Fruit fly (Drosophila melanogaster) S2 (cell line): ENCODE data around the gene CG13640.

Source experiments
- CG8478 ChIP-seq: fragments of >200 bp; optimal IDR thresholded peaks from 2 replicates; lab custom pipeline; 2018
- CTCF ChIP-seq, 2 experiments: fragments of >200 bp; optimal IDR thresholded peaks; 2 replicates each; lab custom pipeline; 2018

Gene CG13640

DNA sequence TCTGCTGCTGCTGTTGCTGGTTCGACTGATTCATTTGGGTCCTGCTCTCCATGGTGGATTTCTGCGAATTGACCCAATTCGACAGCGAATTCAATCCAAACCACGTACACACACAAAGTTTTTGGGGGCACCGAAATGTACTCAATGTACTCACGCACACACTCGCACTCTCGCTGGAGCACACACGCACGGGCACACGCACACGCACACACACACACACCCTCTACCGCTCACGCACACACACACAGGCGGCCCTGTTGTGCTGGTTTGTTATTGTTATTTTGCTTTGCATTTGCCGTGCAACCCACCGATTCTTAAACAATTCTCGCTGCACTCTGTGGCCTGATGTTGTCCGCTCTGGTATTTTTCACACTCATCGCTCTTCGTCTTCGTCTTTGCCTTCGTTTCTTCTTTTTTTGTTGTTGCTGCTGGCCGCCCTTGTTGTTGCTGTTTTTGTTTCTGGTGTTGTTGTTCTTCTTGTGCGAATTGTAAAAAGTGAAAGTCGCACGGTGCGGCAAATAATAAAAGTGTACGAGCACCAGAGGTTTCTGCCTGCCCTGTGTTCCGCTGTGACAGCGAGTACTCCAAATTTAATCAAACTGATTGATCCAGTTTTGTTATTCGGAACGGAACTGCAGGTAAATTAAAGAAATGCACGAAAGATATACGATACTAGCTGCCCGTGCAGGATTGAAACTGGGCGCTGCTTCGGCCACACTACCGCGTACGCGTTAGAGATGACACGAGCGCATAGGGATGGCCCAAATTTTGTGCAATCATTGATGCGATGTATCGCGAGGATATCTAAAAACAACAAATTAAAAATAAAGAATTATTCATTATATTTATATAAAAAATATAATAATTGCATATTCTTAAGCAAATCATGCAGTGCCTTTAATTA, 14.2 kb upstream of the CG13640 start, which contains the start of gene CG3744:
CG3744 (minus strand) TSS at position 716 of the 904 bp plus-strand sequence.
- no peak for TF ChIP-seq CG8478 (lab: Kevin White, UChicago)
- no peak for TF ChIP-seq CTCF (optimal IDR thresholded peaks at IDR 0.05; lab: Kevin White, UChicago)

DNA sequence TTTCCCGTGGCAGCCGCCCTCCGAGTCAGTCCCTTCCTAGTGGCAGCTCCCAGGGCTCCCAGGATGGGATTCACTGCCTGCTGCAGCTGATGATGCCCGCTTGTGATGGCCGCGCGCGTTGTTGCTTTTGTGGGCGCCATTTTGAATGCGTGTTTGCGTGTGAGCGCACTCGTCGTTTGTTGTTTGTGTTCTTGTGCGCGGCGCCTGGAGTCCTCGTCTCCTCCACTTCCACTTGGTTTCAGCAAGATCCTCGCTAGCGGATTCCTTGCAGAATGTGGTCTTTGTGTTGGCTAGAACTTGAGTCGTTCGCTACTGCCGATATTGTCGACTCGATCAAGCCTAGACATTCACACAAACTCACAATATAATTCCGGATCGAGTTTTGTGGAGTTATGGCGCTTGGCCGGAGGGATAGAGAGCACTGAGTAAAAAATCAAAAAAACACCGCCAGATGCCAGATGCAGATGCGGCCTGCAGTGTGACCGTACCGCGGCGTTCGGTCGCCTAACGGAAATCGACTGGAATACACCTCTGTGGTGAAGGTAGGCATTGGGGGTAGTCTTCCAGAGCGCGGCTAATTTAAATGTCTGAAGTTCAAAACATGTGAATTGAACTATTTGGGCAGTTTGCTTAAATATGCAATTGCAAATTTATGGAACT, 8.6 kb upstream of the CG13640 start, which contains the start of gene CycB3:
CycB3 (minus strand) TSS at position 428 of the 660 bp plus-strand sequence.
- TF ChIP-seq CG8478 (lab: Kevin White, UChicago) (no peak), CTCF (optimal IDR thresholded peaks at IDR 0.05; lab: Kevin White, UChicago) (peak in 1 of 2 experiments; percentile 24)

DNA sequence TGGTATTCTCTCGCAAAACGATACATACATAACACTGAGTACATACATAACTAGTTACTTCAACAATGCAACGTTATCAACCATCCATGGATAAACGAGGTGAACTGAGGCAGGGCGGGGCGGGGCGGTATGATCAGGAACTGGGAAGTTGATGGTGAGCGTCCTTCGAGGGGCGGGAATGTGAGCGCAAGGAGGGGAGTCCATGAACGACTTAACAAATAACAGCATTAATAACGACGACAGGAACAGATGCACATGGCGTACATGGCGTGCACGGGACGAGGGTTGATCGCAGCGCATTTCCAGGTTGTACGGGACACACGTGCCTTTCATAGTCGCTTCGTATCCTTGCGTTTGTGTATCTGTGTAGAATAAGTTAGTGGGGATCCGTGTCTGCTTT, 6.0 kb upstream of the CG13640 start:
- TF ChIP-seq CTCF (optimal IDR thresholded peaks at IDR 0.05; lab: Kevin White, UChicago) (no peak), CG8478 (lab: Kevin White, UChicago) (no peak)

DNA sequence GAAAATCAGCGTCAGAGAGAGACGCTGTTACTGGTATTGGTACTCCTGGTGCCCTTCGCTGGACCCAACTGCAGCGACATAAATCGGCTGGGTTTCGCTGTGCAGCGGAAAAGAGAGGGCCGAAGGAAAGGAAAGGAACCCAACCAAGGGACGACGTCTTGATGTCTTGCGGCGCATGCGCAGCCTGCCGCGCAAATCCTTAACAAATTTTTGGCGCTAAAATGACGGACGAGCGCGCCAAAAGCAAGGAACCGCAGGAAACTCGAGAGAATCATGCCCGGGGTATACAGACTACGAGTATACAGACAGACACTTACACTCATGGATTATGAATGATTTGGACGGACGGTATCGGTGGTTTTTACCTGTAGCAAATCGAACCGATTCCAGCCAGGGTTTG, 5.0 kb upstream of the CG13640 start:
- TF ChIP-seq CTCF (optimal IDR thresholded peaks at IDR 0.05; lab: Kevin White, UChicago) (no peak), CG8478 (lab: Kevin White, UChicago) (no peak)

DNA sequence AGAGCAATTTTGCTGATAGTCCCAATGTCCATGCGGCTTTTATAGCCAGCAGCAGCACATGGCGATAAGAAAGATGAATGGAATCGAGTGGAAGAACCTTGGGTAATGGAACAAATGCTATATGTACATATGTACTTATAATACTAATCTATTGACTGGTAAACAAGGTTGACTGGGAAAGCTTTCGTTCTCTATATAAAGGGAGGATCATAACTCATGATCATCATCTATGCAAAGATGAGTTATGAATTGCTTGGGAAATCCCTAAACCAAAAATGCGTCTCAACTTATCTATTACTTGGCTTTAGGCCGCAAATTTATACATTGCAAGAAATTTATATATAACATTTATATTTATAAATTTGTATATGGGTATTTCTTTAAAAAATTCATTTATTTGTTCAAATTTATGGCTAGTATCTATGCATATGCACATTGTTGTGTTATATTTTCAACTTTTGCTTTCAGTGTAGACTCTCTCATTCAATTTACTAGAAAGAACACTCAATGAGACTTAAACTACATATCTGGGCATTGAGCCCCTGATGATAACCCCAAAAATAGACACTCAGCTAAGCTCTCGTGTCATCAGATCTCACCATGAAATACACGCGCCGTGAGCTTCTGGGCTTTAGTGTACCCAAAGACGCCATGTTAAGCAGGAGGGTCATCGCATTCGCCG, 2.9 kb upstream of the CG13640 start, which contains the start of the genes Srg1 and Elal:
Srg1 (minus strand) TSS at position 14 of the 682 bp plus-strand sequence.
Elal (plus strand) TSS at position 632 of the 682 bp plus-strand sequence.
- no peak for TF ChIP-seq CG8478 (lab: Kevin White, UChicago)
- TF ChIP-seq CTCF (optimal IDR thresholded peaks at IDR 0.05; lab: Kevin White, UChicago): no peak

DNA sequence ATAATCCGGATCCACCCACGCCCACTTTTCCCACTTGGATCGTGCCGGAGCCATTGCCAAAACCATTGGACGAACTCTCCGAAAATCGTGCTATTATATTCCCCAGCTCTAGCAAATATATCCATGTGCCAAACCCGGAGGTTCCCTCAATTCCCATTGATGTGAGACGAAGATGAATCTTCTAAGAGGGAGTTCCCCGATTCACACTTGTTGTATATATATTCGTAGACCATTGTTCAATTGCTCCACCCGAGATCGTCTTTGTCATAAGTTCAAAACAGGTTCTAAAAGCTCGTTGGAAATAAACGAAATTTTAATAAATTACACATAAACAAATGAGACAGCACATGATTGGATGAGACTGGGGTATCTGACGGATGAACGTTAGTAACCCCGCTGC, 1.9 kb upstream of the CG13640 start:
- TF ChIP-seq CG8478 (lab: Kevin White, UChicago) (no peak), CTCF (optimal IDR thresholded peaks at IDR 0.05; lab: Kevin White, UChicago) (no peak)

DNA sequence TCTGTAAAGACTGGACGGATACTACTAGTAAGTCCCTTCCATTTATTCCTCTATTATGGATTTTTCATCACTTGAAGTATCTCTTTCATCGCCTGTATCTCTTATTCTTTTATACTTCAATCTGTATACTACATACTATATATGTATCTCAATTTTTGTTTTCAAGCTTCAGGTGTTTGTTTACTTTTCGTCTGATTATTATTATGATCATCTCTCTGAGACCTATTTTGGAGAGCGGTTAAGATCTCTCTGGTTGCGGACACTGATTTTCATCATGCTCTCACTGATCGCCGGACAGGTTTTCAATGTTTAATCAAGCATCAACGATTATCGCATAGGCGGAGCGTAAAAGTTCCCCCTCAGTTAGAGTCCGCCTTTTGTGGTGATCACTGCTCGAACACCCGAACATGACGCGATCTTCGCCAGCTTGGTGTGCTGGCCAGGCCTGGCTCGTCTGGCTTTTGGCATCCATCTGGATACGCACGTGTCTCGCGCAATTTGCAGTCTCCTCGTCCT, 667 bp upstream of the CG13640 start, which contains the start of gene CG7016:
CG7016 (plus strand) TSS at position 358 of the 516 bp plus-strand sequence.
- TF ChIP-seq CTCF (optimal IDR thresholded peaks at IDR 0.05; lab: Kevin White, UChicago) (no peak), CG8478 (lab: Kevin White, UChicago) (no peak)

DNA sequence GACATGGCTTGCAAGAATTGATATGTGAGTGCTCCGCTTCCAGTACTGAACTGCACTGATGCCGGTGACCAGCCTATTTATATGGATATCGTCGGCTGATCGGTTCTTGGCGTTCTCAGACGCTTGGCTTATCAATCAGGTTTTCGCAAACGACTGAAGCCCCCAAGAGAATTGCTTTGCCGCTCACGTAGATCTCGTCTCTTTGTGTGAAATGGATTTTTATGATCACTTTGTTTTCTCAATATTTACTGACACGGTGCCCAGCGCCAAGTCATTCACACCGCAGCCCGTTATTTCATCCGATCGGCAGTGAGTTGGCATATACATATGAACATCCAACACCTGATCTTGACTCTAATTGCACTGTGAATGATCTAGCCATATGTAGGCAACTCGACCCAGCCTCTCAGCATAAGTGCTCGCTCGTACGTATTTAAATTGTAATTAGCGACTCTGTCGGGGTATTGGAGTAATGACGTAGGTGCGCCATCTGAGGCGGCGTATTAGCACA, 1.6 kb downstream of the CG13640 start, which contains the start of gene CG13639:
CG13639 (minus strand) TSS at position 51 of the 511 bp plus-strand sequence.
- no peak for TF ChIP-seq CG8478 (lab: Kevin White, UChicago)
- TF ChIP-seq CTCF (optimal IDR thresholded peaks at IDR 0.05; lab: Kevin White, UChicago): no peak

DNA sequence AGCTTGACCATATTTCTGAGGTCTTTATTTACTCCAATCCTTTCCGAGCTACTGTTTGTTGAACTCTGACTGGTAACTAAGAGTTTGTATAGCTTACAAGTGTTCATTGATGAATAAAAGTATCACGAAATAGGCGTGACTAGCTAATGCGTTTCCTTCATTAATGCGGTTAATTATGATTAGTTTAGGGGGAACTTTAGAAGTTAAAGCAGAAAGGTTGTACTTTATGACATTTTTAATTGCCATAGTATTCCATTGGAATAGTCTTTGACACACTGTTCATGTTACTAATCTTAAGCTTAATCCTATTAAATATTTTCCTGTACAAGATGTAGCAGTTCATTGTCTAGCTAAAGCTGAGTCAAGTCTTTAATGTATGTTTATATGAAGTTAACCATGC, 2.3 kb downstream of the CG13640 start, which contains the start of gene ppk22:
ppk22 (minus strand) TSS at position 101 of the 400 bp plus-strand sequence.
- TF ChIP-seq CTCF (optimal IDR thresholded peaks at IDR 0.05; lab: Kevin White, UChicago) (no peak), CG8478 (lab: Kevin White, UChicago) (no peak)

DNA sequence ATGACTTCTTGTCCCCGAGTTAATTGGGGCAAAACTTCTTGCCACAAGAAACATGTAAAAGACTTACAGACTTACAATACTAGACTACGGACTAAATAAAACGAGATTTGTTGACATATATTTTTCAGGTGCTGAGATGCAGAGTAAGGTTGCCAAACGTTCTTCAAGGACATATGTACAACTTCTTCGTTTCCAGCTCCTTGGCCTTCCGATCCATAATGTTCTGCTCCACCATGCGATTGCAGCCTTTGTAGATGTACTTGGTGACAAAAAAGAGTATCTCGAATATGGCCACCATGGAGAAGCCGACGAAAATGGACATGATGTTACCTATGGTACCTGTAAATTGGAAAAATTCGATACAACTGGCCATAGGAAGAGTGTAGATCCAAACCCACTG, 4.5 kb downstream of the CG13640 start, which contains the start of gene CAH4:
CAH4 (minus strand) TSS at position 101 of the 400 bp plus-strand sequence.
- TF ChIP-seq CG8478 (lab: Kevin White, UChicago): no peak
- TF ChIP-seq CTCF (optimal IDR thresholded peaks at IDR 0.05; lab: Kevin White, UChicago): no peak

DNA sequence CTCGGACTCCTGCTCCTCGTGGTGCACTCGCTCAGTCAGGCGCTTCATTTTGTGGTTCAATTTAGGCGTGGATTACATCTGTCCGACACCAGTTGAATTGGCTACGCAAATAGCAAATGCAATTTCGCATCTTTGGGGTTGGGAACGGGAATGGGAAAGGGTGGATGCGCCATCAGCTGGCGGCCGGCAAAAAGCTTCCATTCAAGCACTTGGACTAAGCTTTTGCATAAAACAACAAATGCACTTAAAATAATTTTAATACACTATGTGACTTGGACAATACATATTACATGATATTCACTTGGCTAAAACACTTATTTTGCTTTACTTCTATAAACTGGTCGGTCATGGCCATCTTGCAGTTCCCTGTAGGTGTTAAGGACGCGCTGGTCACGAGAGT, 5.8 kb downstream of the CG13640 start, which contains the start of gene HDAC11:
HDAC11 (minus strand) TSS at position 101 of the 400 bp plus-strand sequence.
- TF ChIP-seq CG8478 (lab: Kevin White, UChicago) (no peak), CTCF (optimal IDR thresholded peaks at IDR 0.05; lab: Kevin White, UChicago) (no peak)

DNA sequence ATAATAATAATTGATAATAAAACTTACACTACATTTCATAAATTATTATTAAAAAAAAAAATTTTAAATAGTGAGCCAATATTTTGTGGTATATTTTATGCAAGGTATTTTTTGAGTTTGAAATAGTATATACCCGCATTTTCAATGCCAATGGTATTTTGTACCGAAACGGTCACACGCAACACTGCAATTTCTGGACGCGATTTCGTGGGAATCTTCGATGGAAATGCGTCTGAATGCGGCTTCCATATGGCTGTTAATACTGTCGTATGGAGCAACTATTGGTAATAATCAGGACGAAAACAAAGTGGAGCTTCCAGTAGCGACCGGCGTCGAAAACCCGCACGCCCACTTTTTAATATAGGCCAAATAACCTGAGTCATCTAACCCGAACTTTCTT, 10.5 kb downstream of the CG13640 start, which contains the start of gene Nct:
Nct (plus strand) TSS at position 173 of the 400 bp plus-strand sequence.
- TF ChIP-seq CG8478 (lab: Kevin White, UChicago) (no peak), CTCF (optimal IDR thresholded peaks at IDR 0.05; lab: Kevin White, UChicago) (no peak)

DNA sequence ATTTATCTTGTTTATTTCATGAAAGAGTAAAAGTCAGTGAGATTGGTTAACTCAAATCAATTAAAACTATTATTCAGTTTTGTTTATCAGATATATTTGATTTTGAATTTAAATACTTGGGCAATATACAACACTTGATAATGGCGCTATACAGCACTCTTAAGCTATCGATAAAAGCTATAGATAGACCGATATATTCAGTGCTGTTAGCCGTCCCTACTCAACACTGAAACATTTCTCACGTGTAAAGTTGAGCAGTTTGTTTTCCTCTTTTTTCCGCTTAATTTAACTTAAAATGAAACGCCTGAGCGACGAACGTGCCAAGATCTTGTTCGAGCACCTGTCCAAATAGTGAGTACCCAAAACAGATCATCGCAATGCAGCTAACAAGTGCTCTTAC, 11.5 kb downstream of the CG13640 start, which contains the start of gene CG7006:
CG7006 (plus strand) TSS at position 208 of the 400 bp plus-strand sequence.
- TF ChIP-seq CG8478 (lab: Kevin White, UChicago): no peak
- TF ChIP-seq CTCF (optimal IDR thresholded peaks at IDR 0.05; lab: Kevin White, UChicago): no peak
